Worm (Caenorhabditis elegans): ENCODE data around the gene plpp-1.1.

ce11 chrII:3935098-3935497, 7.3 kb upstream of the plpp-1.1 start:
- TF ChIP-seq aly-2 (tag; optimal IDR thresholded peaks at IDR 0.05) (no peak), unc-62 (GFP tag; optimal IDR thresholded peaks at IDR 0.05) (no peak)
